Worm (Caenorhabditis elegans) whole organism, L4 larva: ENCODE results near the gene srbc-23.

Experiments used
- duxl-1 ChIP-seq: sonication (generic microtip); optimal IDR thresholded peaks from 2 replicates; lab custom pipeline; 2016; ENCODE audit warnings: mild to moderate bottlenecking, missing genetic modification characterization, moderate library complexity, missing compliant biosample characterization; ENCODE audit not compliant: poor library complexity
- hmg-1.1 ChIP-seq: fragments of 200-800 bp; sonication (Bioruptor generic); IDR thresholded peaks from 2 replicates; pipeline ENCODE4 v1.3.6; 2022; ENCODE audit warnings: missing genetic modification reagents, missing genetic modification characterization, missing compliant biosample characterization
- nhr-11 ChIP-seq: fragments of 150-350 bp; optimal IDR thresholded peaks from 2 replicates; lab custom pipeline; 2014; ENCODE audit warnings: missing biosample characterization, missing genetic modification characterization

- TF ChIP-seq nhr-11, result no peak
- TF ChIP-seq hmg-1.1, result no peak
- TF ChIP-seq duxl-1 (tag; lab: Kevin White, UChicago), result no peak
These were observed 50.7 kb downstream of the srbc-23 start, which contains the start of gene cyp-33C12 for ce11 chrV:2204080-2204479.
